Fruit fly (Drosophila melanogaster) whole organism, embryonic: Measurements from ENCODE around the gene CG2124.
A peak's percentile ranks its signal among the peaks of the same experiment; 100 is the strongest.

Source experiments
- Ada2b ChIP-seq: fragments of 200-800 bp; sonication (Bioruptor generic); IDR thresholded peaks from 2 replicates; pipeline ENCODE4 v1.3.6; 2022; ENCODE audit warnings: missing biosample characterization, missing genetic modification characterization
- B-H1 ChIP-seq: fragments of 200-800 bp; sonication (Bioruptor generic); IDR thresholded peaks from 3 replicates; pipeline ENCODE4 v1.3.6; 2022; ENCODE audit warnings: missing biosample characterization, missing genetic modification characterization
- CG10366 ChIP-seq: fragments of 200-800 bp; sonication (Bioruptor generic); IDR thresholded peaks from 2 replicates; pipeline ENCODE4 v1.3.6; 2022; ENCODE audit warnings: missing biosample characterization, missing genetic modification characterization
- CG10462 ChIP-seq: fragments of 200-800 bp; sonication (Bioruptor generic); optimal IDR thresholded peaks from 2 replicates; lab custom pipeline; 2016; ENCODE audit warnings: missing biosample characterization, missing genetic modification characterization
- CG12219 ChIP-seq: fragments of 200-800 bp; sonication (Bioruptor generic); optimal IDR thresholded peaks from 3 replicates; lab custom pipeline; 2018; ENCODE audit warnings: missing biosample characterization, mild to moderate bottlenecking, missing genetic modification characterization
- CG12769 ChIP-seq: fragments of 200-800 bp; sonication (Bioruptor generic); optimal IDR thresholded peaks from 2 replicates; lab custom pipeline; 2019; ENCODE audit warnings: missing biosample characterization, mild to moderate bottlenecking, missing genetic modification characterization, moderate library complexity
- CG15269 ChIP-seq: fragments of 200-800 bp; sonication (Bioruptor generic); optimal IDR thresholded peaks from 2 replicates; lab custom pipeline; 2018; ENCODE audit warnings: missing biosample characterization, mild to moderate bottlenecking, missing genetic modification characterization, moderate library complexity
- CG1603 ChIP-seq: fragments of 200-800 bp; sonication (Bioruptor generic); optimal IDR thresholded peaks from 2 replicates; lab custom pipeline; 2019; ENCODE audit warnings: missing biosample characterization, mild to moderate bottlenecking, missing genetic modification characterization, moderate library complexity
- CG17361 ChIP-seq: fragments of 200-800 bp; sonication (Bioruptor generic); IDR thresholded peaks from 3 replicates; pipeline ENCODE4 v1.3.6; 2022; ENCODE audit warnings: missing biosample characterization, missing genetic modification characterization
- CG2678 ChIP-seq: fragments of 200-800 bp; sonication (Bioruptor generic); optimal IDR thresholded peaks from 3 replicates; lab custom pipeline; 2019; ENCODE audit warnings: missing biosample characterization, mild to moderate bottlenecking, missing genetic modification characterization, moderate library complexity
- CG30403 ChIP-seq: fragments of 200-800 bp; sonication (Bioruptor generic); optimal IDR thresholded peaks from 3 replicates; lab custom pipeline; 2016; ENCODE audit warnings: missing biosample characterization, missing genetic modification characterization
- CG31441 ChIP-seq: fragments of 200-800 bp; sonication (Bioruptor generic); IDR thresholded peaks from 2 replicates; pipeline ENCODE4 v1.3.6; 2022; ENCODE audit warnings: missing biosample characterization, missing genetic modification characterization
- CG32532 ChIP-seq: fragments of 200-800 bp; sonication (Bioruptor generic); IDR thresholded peaks from 2 replicates; pipeline ENCODE4 v1.3.6; 2022; ENCODE audit warnings: missing biosample characterization, missing genetic modification characterization
- CG4282 ChIP-seq: fragments of 200-800 bp; sonication (Bioruptor generic); optimal IDR thresholded peaks from 2 replicates; lab custom pipeline; 2016; ENCODE audit warnings: missing biosample characterization, missing genetic modification characterization
- CG6654 ChIP-seq: fragments of 200-800 bp; sonication (Bioruptor generic); optimal IDR thresholded peaks from 2 replicates; lab custom pipeline; 2017; ENCODE audit warnings: missing biosample characterization, mild to moderate bottlenecking, missing genetic modification characterization
- CG7271 ChIP-seq: fragments of 200-800 bp; sonication (Bioruptor generic); optimal IDR thresholded peaks from 2 replicates; lab custom pipeline; 2018; ENCODE audit warnings: missing biosample characterization, mild to moderate bottlenecking, missing genetic modification characterization, moderate library complexity
- CG7556 ChIP-seq: fragments of 200-800 bp; sonication (Bioruptor generic); optimal IDR thresholded peaks from 2 replicates; lab custom pipeline; 2017; ENCODE audit warnings: missing biosample characterization, mild to moderate bottlenecking, missing genetic modification characterization
- CG7745 ChIP-seq: fragments of 200-800 bp; sonication (Bioruptor generic); optimal IDR thresholded peaks from 2 replicates; lab custom pipeline; 2018; ENCODE audit warnings: missing biosample characterization, mild to moderate bottlenecking, missing genetic modification characterization, moderate library complexity
- CG9932 ChIP-seq: fragments of 200-800 bp; sonication (Bioruptor generic); IDR thresholded peaks from 2 replicates; pipeline ENCODE4 v1.3.6; 2022; ENCODE audit warnings: missing biosample characterization, missing genetic modification characterization
- Ets65A ChIP-seq: fragments of 200-800 bp; sonication (Bioruptor generic); peaks from one replicate; lab custom pipeline; 2016; ENCODE audit warnings: missing biosample characterization, missing genetic modification characterization
- Fer1 ChIP-seq: fragments of 200-800 bp; sonication (Bioruptor generic); optimal IDR thresholded peaks from 2 replicates; lab custom pipeline; 2017; ENCODE audit warnings: missing biosample characterization, mild to moderate bottlenecking, missing genetic modification characterization
- Gsc ChIP-seq: fragments of 200-800 bp; sonication (Bioruptor generic); IDR thresholded peaks from 2 replicates; pipeline ENCODE4 v1.3.6; 2022; ENCODE audit warnings: missing biosample characterization, missing genetic modification characterization
- HHEX ChIP-seq: fragments of 200-800 bp; sonication (Bioruptor generic); optimal IDR thresholded peaks from 3 replicates; lab custom pipeline; 2017; ENCODE audit warnings: missing biosample characterization, mild to moderate bottlenecking, missing genetic modification characterization, missing genetic modification reagents
- Kr ChIP-seq: fragments of 200-800 bp; sonication (Bioruptor generic); optimal IDR thresholded peaks from 2 replicates; lab custom pipeline; 2017; ENCODE audit warnings: missing biosample characterization, mild to moderate bottlenecking, missing genetic modification characterization
- NK7.1 ChIP-seq: fragments of 200-800 bp; sonication (Bioruptor generic); optimal IDR thresholded peaks from 3 replicates; lab custom pipeline; 2016; ENCODE audit warnings: missing biosample characterization, missing genetic modification characterization
- Rfx ChIP-seq: fragments of 200-800 bp; sonication (Bioruptor generic); IDR thresholded peaks from 2 replicates; pipeline ENCODE4 v1.3.6; 2022; ENCODE audit warnings: missing biosample characterization, missing genetic modification characterization
- Sin3A ChIP-seq: fragments of >200 bp; optimal IDR thresholded peaks from 2 replicates; lab custom pipeline; 2018
- Sox102F ChIP-seq: fragments of 200-800 bp; sonication (Bioruptor generic); optimal IDR thresholded peaks from 2 replicates; lab custom pipeline; 2018; ENCODE audit warnings: missing biosample characterization, mild to moderate bottlenecking, missing genetic modification characterization, moderate library complexity
- Taf1 ChIP-seq: fragments of 200-800 bp; sonication (Bioruptor generic); IDR thresholded peaks from 2 replicates; pipeline ENCODE4 v1.3.6; 2022; ENCODE audit warnings: missing biosample characterization, missing genetic modification characterization
- chm ChIP-seq: fragments of 200-800 bp; sonication (Bioruptor generic); IDR thresholded peaks from 2 replicates; pipeline ENCODE4 v1.3.6; 2022; ENCODE audit warnings: missing biosample characterization, missing genetic modification characterization
- ci ChIP-seq: fragments of 200-800 bp; sonication (Bioruptor generic); IDR thresholded peaks from 3 replicates; pipeline ENCODE4 v1.3.6; 2022; ENCODE audit warnings: missing biosample characterization, missing genetic modification characterization
- cwo ChIP-seq: fragments of 200-800 bp; sonication (Bioruptor generic); optimal IDR thresholded peaks from 3 replicates; lab custom pipeline; 2017; ENCODE audit warnings: missing biosample characterization, missing genetic modification characterization, mild to moderate bottlenecking, moderate library complexity, missing genetic modification reagents
- da ChIP-seq: fragments of 200-800 bp; sonication (Bioruptor generic); optimal IDR thresholded peaks from 2 replicates; lab custom pipeline; 2016; ENCODE audit warnings: missing biosample characterization, missing genetic modification characterization
- dati ChIP-seq: fragments of 200-800 bp; sonication (Bioruptor generic); IDR thresholded peaks from 2 replicates; pipeline ENCODE4 v1.3.6; 2022; ENCODE audit warnings: missing biosample characterization, missing genetic modification characterization
- disco-r ChIP-seq: fragments of 200-800 bp; sonication (Bioruptor generic); optimal IDR thresholded peaks from 2 replicates; lab custom pipeline; 2016; ENCODE audit warnings: missing biosample characterization, missing genetic modification characterization
- dysf ChIP-seq: fragments of 200-800 bp; sonication (Bioruptor generic); IDR thresholded peaks from 3 replicates; pipeline ENCODE4 v1.3.6; 2022; ENCODE audit warnings: missing biosample characterization, missing genetic modification characterization
- eve ChIP-seq, 2 experiments: fragments of >200 bp; optimal IDR thresholded peaks; 2 replicates each; lab custom pipeline; 2017; ENCODE audit warnings: missing biosample characterization in 2 of 2, missing genetic modification characterization in 2 of 2
- gce ChIP-seq: fragments of 200-800 bp; sonication (Bioruptor generic); IDR thresholded peaks from 3 replicates; pipeline ENCODE4 v1.3.6; 2022; ENCODE audit warnings: missing biosample characterization, missing genetic modification characterization
- her ChIP-seq: fragments of 200-800 bp; sonication (Bioruptor generic); optimal IDR thresholded peaks from 2 replicates; lab custom pipeline; 2016; ENCODE audit warnings: missing biosample characterization, missing genetic modification characterization
- hkb ChIP-seq, 2 experiments: fragments of 200-800 bp in 1 of 2; fragments of >200 bp in 1 of 2; sonication (Bioruptor generic) in 1 of 2; IDR thresholded peaks in 1 of 2; optimal IDR thresholded peaks in 1 of 2; 2 replicates each; pipeline versions ENCODE4 v1.3.6 to Lab custom; 2017 to 2022; ENCODE audit warnings: missing biosample characterization in 1 of 2, missing genetic modification characterization in 1 of 2
- hth ChIP-seq: fragments of >200 bp; optimal IDR thresholded peaks from 2 replicates; lab custom pipeline; 2017; ENCODE audit warnings: inconsistent platforms
- ind ChIP-seq: fragments of 200-800 bp; sonication (Bioruptor generic); optimal IDR thresholded peaks from 3 replicates; lab custom pipeline; 2016; ENCODE audit warnings: missing biosample characterization, missing genetic modification characterization
- lov ChIP-seq, 2 experiments: fragments of 200-800 bp in 1 of 2; fragments of >200 bp in 1 of 2; sonication (Bioruptor generic) in 1 of 2; IDR thresholded peaks in 1 of 2; optimal IDR thresholded peaks in 1 of 2; 2 replicates in 1 of 2; 3 replicates in 1 of 2; pipeline versions ENCODE4 v1.3.6 to Lab custom; 2017 to 2022; ENCODE audit warnings: missing biosample characterization in 1 of 2, missing genetic modification characterization in 1 of 2
- phol ChIP-seq: fragments of 200-800 bp; sonication (Bioruptor generic); optimal IDR thresholded peaks from 3 replicates; lab custom pipeline; 2018; ENCODE audit warnings: missing biosample characterization, mild to moderate bottlenecking, missing genetic modification characterization, moderate library complexity
- prd ChIP-seq, 3 experiments: fragments of >200 bp in 2 of 3; fragments of 200-800 bp in 1 of 3; sonication (Bioruptor generic) in 1 of 3; optimal IDR thresholded peaks in 2 of 3; IDR thresholded peaks in 1 of 3; 2 replicates in 2 of 3; 3 replicates in 1 of 3; pipeline versions ENCODE4 v1.3.6 to Lab custom; 2017 to 2022; ENCODE audit warnings: missing biosample characterization in 1 of 3, missing genetic modification characterization in 1 of 3
- scrt ChIP-seq: fragments of 200-800 bp; sonication (Bioruptor generic); optimal IDR thresholded peaks from 2 replicates; lab custom pipeline; 2018; ENCODE audit warnings: missing biosample characterization, mild to moderate bottlenecking, missing genetic modification characterization, moderate library complexity
- stwl ChIP-seq: fragments of 200-800 bp; sonication (Bioruptor generic); optimal IDR thresholded peaks from 3 replicates; lab custom pipeline; 2018; ENCODE audit warnings: missing biosample characterization, mild to moderate bottlenecking, missing genetic modification characterization, moderate library complexity
- tin ChIP-seq: fragments of 200-800 bp; sonication (Bioruptor generic); optimal IDR thresholded peaks from 3 replicates; lab custom pipeline; 2016; ENCODE audit warnings: missing biosample characterization, missing genetic modification characterization
- vvl ChIP-seq: fragments of 200-800 bp; sonication (Bioruptor generic); IDR thresholded peaks from 2 replicates; pipeline ENCODE4 v1.3.6; 2022; ENCODE audit warnings: missing biosample characterization, missing genetic modification characterization
- zfh1 ChIP-seq: fragments of 200-800 bp; sonication (Bioruptor generic); IDR thresholded peaks from 3 replicates; pipeline ENCODE4 v1.3.6; 2022; ENCODE audit warnings: missing biosample characterization, missing genetic modification characterization

Gene CG2124

dm6 chrX:10564145-10564544, 31.8 kb upstream of the CG2124 start:
- TF ChIP-seq Ets65A (GFP tag; lab: Kevin White, UChicago), result peak; percentile 86
- TF ChIP-seq scrt, result peak; percentile 11
- peak; percentile 30 for TF ChIP-seq CG1603 (tag; lab: Kevin White, UChicago)
- TF ChIP-seq hkb (optimal IDR thresholded peaks at IDR 0.05; lab: Kevin White, UChicago), result no peak
- peak; percentile 27; the same call in 1 of the 2 replicates for TF ChIP-seq hkb (GFP tag; IDR thresholded peaks at IDR 0.05; lab: Robert Waterston, UW)
- TF ChIP-seq CG32532 (GFP tag; lab: Robert Waterston, UW), result peak; percentile 20; the same call in 1 of the 2 replicates
- no peak for TF ChIP-seq B-H1
- TF ChIP-seq vvl (GFP tag; lab: Robert Waterston, UW), result 0 out of 2 replicates have a peak, but pooled peaks have one; percentile 26
- no peak for TF ChIP-seq CG7745 (tag; lab: Kevin White, UChicago)
- TF ChIP-seq Sin3A (lab: Kevin White, UChicago), result no peak
- peak; percentile 11 for TF ChIP-seq CG30403 (GFP tag; lab: Kevin White, UChicago)
- TF ChIP-seq CG4282, result no peak
- no peak for TF ChIP-seq CG10462
- TF ChIP-seq chm (GFP tag; lab: Robert Waterston, UW), result no peak
- no peak for TF ChIP-seq Gsc (GFP tag; lab: Robert Waterston, UW)
- peak; percentile 46; the same call in 1 of the 2 replicates for TF ChIP-seq Ada2b (GFP tag; lab: Robert Waterston, UW)
- TF ChIP-seq prd (optimal IDR thresholded peaks at IDR 0.05; lab: Kevin White, UChicago), result no peak
- TF ChIP-seq prd (GFP tag; IDR thresholded peaks at IDR 0.05; lab: Robert Waterston, UW), result peak; percentile 57
- TF ChIP-seq CG9932 (GFP tag; lab: Robert Waterston, UW), result 0 out of 2 replicates have a peak, but pooled peaks have one; percentile 5
- peak; percentile 2 for TF ChIP-seq cwo (GFP tag; lab: Kevin White, UChicago)
- TF ChIP-seq her (GFP tag; lab: Kevin White, UChicago), result no peak
- TF ChIP-seq zfh1 (GFP tag; lab: Robert Waterston, UW), result peak; percentile 47; the same call in 1 of the 3 replicates
- TF ChIP-seq phol, result peak; percentile 7
- no peak for TF ChIP-seq dati (GFP tag; lab: Robert Waterston, UW)
- TF ChIP-seq CG2678 (tag; lab: Kevin White, UChicago), result peak; percentile 51
- TF ChIP-seq CG10366 (GFP tag; lab: Robert Waterston, UW), result 0 out of 2 replicates have a peak, but pooled peaks have one; percentile 13
- peak; percentile 64 for TF ChIP-seq dysf (GFP tag; lab: Robert Waterston, UW)
- TF ChIP-seq CG6654 (GFP tag; lab: Kevin White, UChicago), result no peak
- TF ChIP-seq lov (optimal IDR thresholded peaks at IDR 0.05; lab: Kevin White, UChicago), result no peak
- no peak for TF ChIP-seq lov (GFP tag; IDR thresholded peaks at IDR 0.05; lab: Robert Waterston, UW)
- TF ChIP-seq ci (GFP tag; lab: Robert Waterston, UW), result peak; percentile 38; the same call in 1 of the 3 replicates
- peak; percentile 43 for TF ChIP-seq Fer1 (GFP tag; lab: Kevin White, UChicago)
- TF ChIP-seq Rfx (GFP tag; lab: Robert Waterston, UW), result peak; percentile 50
- TF ChIP-seq HHEX (GFP tag; lab: Kevin White, UChicago), result no peak
- TF ChIP-seq gce (GFP tag; lab: Robert Waterston, UW), result no peak
- TF ChIP-seq tin (GFP tag; lab: Kevin White, UChicago), result no peak
- TF ChIP-seq ind, result peak; percentile 3
- 0 out of 2 replicates have a peak, but pooled peaks have one; percentile 13 for TF ChIP-seq CG31441 (GFP tag; lab: Robert Waterston, UW)
- peak in 1 of 2 experiments; percentile 30 for TF ChIP-seq eve (GFP tag; optimal IDR thresholded peaks at IDR 0.05; lab: Kevin White, UChicago)
- no peak for TF ChIP-seq CG17361 (GFP tag; lab: Robert Waterston, UW)
- no peak for TF ChIP-seq NK7.1 (GFP tag; lab: Kevin White, UChicago)
- no peak for TF ChIP-seq CG7271
- no peak for TF ChIP-seq stwl (tag; lab: Kevin White, UChicago)
- TF ChIP-seq da, result no peak
- TF ChIP-seq CG12219 (GFP tag; lab: Kevin White, UChicago), result peak; percentile 2
- no peak for TF ChIP-seq hth
- no peak for TF ChIP-seq Kr (GFP tag; lab: Kevin White, UChicago)
- TF ChIP-seq Sox102F, result peak; percentile 27
- no peak for TF ChIP-seq Taf1
- TF ChIP-seq disco-r (GFP tag; lab: Kevin White, UChicago), result no peak
- TF ChIP-seq CG15269 (tag; lab: Kevin White, UChicago), result peak; percentile 6
- TF ChIP-seq CG7556 (GFP tag; lab: Kevin White, UChicago), result peak; percentile 27
- TF ChIP-seq CG12769 (tag; lab: Kevin White, UChicago), result peak; percentile 18
